Worm (Caenorhabditis elegans) whole organism, L4 larva: ENCODE data around the gene unc-80.

Experiments
- F44E2.7 ChIP-seq: fragments of 200-800 bp; sonication (Bioruptor generic); IDR thresholded peaks from 2 replicates; pipeline ENCODE4 v2.1.2; 2022; ENCODE audit warnings: missing genetic modification characterization, missing compliant biosample characterization
- Y105C5A.15 ChIP-seq: fragments of 200-800 bp; sonication (Bioruptor generic); IDR thresholded peaks from 2 replicates; pipeline ENCODE4 v1.3.6; 2022; ENCODE audit warnings: missing genetic modification characterization, missing compliant biosample characterization
- Y75B8A.6 ChIP-seq: fragments of 200-800 bp; sonication (Bioruptor generic); IDR thresholded peaks from 2 replicates; pipeline ENCODE4 v1.3.6; 2022; ENCODE audit warnings: missing genetic modification reagents, missing genetic modification characterization, missing compliant biosample characterization
- aly-2 ChIP-seq: sonication (generic microtip); optimal IDR thresholded peaks from 2 replicates; lab custom pipeline; 2018; ENCODE audit warnings: missing biosample characterization, missing genetic modification characterization
- ama-1 ChIP-seq: fragments of 150-350 bp; optimal IDR thresholded peaks from 2 replicates; lab custom pipeline; 2014; ENCODE audit warnings: inconsistent platforms, mixed read lengths
- fos-1 ChIP-seq: fragments of 150-350 bp; optimal IDR thresholded peaks from 2 replicates; lab custom pipeline; 2014; ENCODE audit warnings: missing biosample characterization, missing genetic modification characterization
- lim-7 ChIP-seq: fragments of 200-800 bp; sonication (Bioruptor generic); IDR thresholded peaks from 2 replicates; pipeline ENCODE4 v1.3.6; 2022; ENCODE audit warnings: missing genetic modification characterization, missing compliant biosample characterization
- lin-39 ChIP-seq: fragments of 150-350 bp; optimal IDR thresholded peaks from 2 replicates; lab custom pipeline; 2014; ENCODE audit warnings: missing biosample characterization, missing genetic modification reagents, missing genetic modification characterization
- mdl-1 ChIP-seq, 2 experiments: fragments of 150-350 bp in 1 of 2; sonication (generic microtip) in 1 of 2; optimal IDR thresholded peaks; 2 replicates each; lab custom pipeline; 2014 to 2017; ENCODE audit warnings: missing biosample characterization in 2 of 2, missing genetic modification characterization in 2 of 2
- nhr-102 ChIP-seq: sonication (generic microtip); optimal IDR thresholded peaks from 2 replicates; lab custom pipeline; 2016; ENCODE audit warnings: mild to moderate bottlenecking, missing genetic modification characterization, moderate library complexity, missing compliant biosample characterization
- nhr-11 ChIP-seq: fragments of 150-350 bp; optimal IDR thresholded peaks from 2 replicates; lab custom pipeline; 2014; ENCODE audit warnings: missing biosample characterization, missing genetic modification characterization
- skn-1 ChIP-seq: fragments of 150-350 bp; optimal IDR thresholded peaks from 2 replicates; lab custom pipeline; 2014; ENCODE audit warnings: missing biosample characterization, missing genetic modification characterization
- snpc-4 ChIP-seq: fragments of 150-350 bp; optimal IDR thresholded peaks from 2 replicates; lab custom pipeline; 2014; ENCODE audit warnings: missing biosample characterization, missing genetic modification characterization
- unc-62 ChIP-seq, 3 experiments: fragments of 150-350 bp in 1 of 3; sonication (generic microtip); optimal IDR thresholded peaks in 2 of 3; peaks in 1 of 3; 1 replicate in 1 of 3; 2 replicates in 2 of 3; lab custom pipeline; 2014 to 2017; ENCODE audit warnings: missing biosample characterization in 3 of 3, missing genetic modification characterization in 3 of 3, missing genetic modification reagents in 3 of 3, missing genotype in 1 of 3

DNA sequence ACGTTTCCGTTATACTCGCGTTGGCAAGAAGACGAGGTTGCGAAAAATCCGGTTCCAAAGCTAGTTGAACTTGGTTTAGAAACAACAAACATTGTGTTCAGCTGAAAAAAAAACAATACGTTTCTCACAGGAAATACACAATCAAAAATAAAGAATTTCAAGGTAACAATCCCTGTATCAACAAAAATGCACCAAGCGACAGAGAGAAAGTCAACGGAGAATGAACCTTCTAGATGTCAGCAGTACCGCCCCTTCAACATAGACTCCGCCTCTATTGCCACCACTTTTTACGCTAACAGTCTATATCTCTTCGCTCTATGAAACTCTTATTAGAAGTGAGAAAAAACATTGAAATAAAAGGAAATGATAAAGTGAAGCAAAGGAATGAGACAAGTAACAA is 11.1 kb upstream of the unc-80 start, which contains the start of gene F31D4.8:
- TF ChIP-seq snpc-4 (tag; lab: Kevin White, UChicago) (no peak), skn-1 (tag; lab: Kevin White, UChicago) (no peak), fos-1 (tag; lab: Kevin White, UChicago) (no peak), mdl-1 (tag; optimal IDR thresholded peaks at IDR 0.05; lab: Kevin White, UChicago) (no peak), Y105C5A.15 (no peak), lin-39 (tag; lab: Kevin White, UChicago) (no peak), nhr-11 (no peak), nhr-102 (no peak), unc-62 (GFP tag; optimal IDR thresholded peaks at IDR 0.05 in 1 of 2; lab: Kevin White, UChicago) (no peak), unc-62 (tag; optimal IDR thresholded peaks at IDR 0.05; lab: Kevin White, UChicago) (no peak), Y75B8A.6 (GFP tag; lab: Robert Waterston, UW) (no peak), ama-1 (lab: Kevin White, UChicago) (no peak), F44E2.7 (GFP tag; lab: Robert Waterston, UW) (no peak), lim-7 (GFP tag; lab: Robert Waterston, UW) (no peak), aly-2 (tag; lab: Kevin White, UChicago) (no peak)
